Worm (Caenorhabditis elegans) whole organism, mixed stage, embryonic: ENCODE results near the gene cpna-5.
A peak's percentile ranks its signal among the peaks of the same experiment; 100 is the strongest.

Experiments
- M03D4.4 ChIP-seq: sonication (generic microtip); optimal IDR thresholded peaks from 2 replicates; lab custom pipeline; 2017; ENCODE audit warnings: mild to moderate bottlenecking, missing genetic modification characterization, missing compliant biosample characterization
- bed-3 ChIP-seq: fragments of 200-800 bp; sonication (Bioruptor generic); optimal IDR thresholded peaks from 3 replicates; lab custom pipeline; 2018; ENCODE audit warnings: mild to moderate bottlenecking, missing genetic modification characterization, moderate library complexity, missing compliant biosample characterization
- blmp-1 ChIP-seq: fragments of 150-350 bp; optimal IDR thresholded peaks from 2 replicates; lab custom pipeline; 2014; ENCODE audit warnings: missing biosample characterization, missing genetic modification characterization
- ceh-39 ChIP-seq: fragments of 150-350 bp; optimal IDR thresholded peaks from 2 replicates; lab custom pipeline; 2014; ENCODE audit warnings: missing biosample characterization, missing genetic modification characterization
- ceh-43 ChIP-seq: fragments of 200-800 bp; sonication (Bioruptor generic); optimal IDR thresholded peaks from 2 replicates; lab custom pipeline; 2018; ENCODE audit warnings: mild to moderate bottlenecking, missing genetic modification characterization, moderate library complexity, missing compliant biosample characterization
- ceh-83 ChIP-seq: fragments of 200-800 bp; sonication (Bioruptor generic); optimal IDR thresholded peaks from 2 replicates; lab custom pipeline; 2018; ENCODE audit warnings: mild to moderate bottlenecking, missing genetic modification characterization, missing compliant biosample characterization
- ces-1 ChIP-seq: fragments of 150-350 bp; optimal IDR thresholded peaks from 2 replicates; lab custom pipeline; 2014; ENCODE audit warnings: missing biosample characterization, missing genetic modification reagents, missing genetic modification characterization
- cnd-1 ChIP-seq: fragments of 200-800 bp; sonication (Bioruptor generic); optimal IDR thresholded peaks from 2 replicates; lab custom pipeline; 2018; ENCODE audit warnings: mild to moderate bottlenecking, missing genetic modification characterization, missing compliant biosample characterization
- drap-1 ChIP-seq: fragments of 200-800 bp; sonication (Bioruptor generic); optimal IDR thresholded peaks from 3 replicates; lab custom pipeline; 2018; ENCODE audit warnings: mild to moderate bottlenecking, missing genetic modification characterization, missing compliant biosample characterization
- elt-1 ChIP-seq: sonication (generic microtip); optimal IDR thresholded peaks from 2 replicates; lab custom pipeline; 2017; ENCODE audit warnings: missing genetic modification characterization, mild to moderate bottlenecking, missing compliant biosample characterization, antibody characterized with exemption, moderate library complexity, borderline replicate concordance; ENCODE audit not compliant: insufficient read depth
- elt-3 ChIP-seq: fragments of 150-350 bp; optimal IDR thresholded peaks from 2 replicates; lab custom pipeline; 2014; ENCODE audit warnings: missing biosample characterization, missing genetic modification characterization
- flh-1 ChIP-seq: fragments of 200-800 bp; sonication (Bioruptor generic); optimal IDR thresholded peaks from 2 replicates; lab custom pipeline; 2018; ENCODE audit warnings: mild to moderate bottlenecking, missing genetic modification characterization, moderate library complexity, missing compliant biosample characterization
- ham-2 ChIP-seq: fragments of 200-800 bp; sonication (Bioruptor generic); optimal IDR thresholded peaks from 2 replicates; lab custom pipeline; 2018; ENCODE audit warnings: mild to moderate bottlenecking, missing genetic modification characterization, missing compliant biosample characterization
- hlh-1 ChIP-seq: fragments of 150-350 bp; optimal IDR thresholded peaks from 2 replicates; lab custom pipeline; 2014; ENCODE audit warnings: missing biosample characterization, missing genetic modification reagents, missing genetic modification characterization
- lin-13 ChIP-seq: fragments of 150-350 bp; optimal IDR thresholded peaks from 2 replicates; lab custom pipeline; 2014; ENCODE audit warnings: missing biosample characterization, missing genetic modification characterization
- lin-32 ChIP-seq: fragments of 200-800 bp; sonication (Bioruptor generic); optimal IDR thresholded peaks from 2 replicates; lab custom pipeline; 2018; ENCODE audit warnings: mild to moderate bottlenecking, missing genetic modification characterization, missing compliant biosample characterization
- lsy-2 ChIP-seq: fragments of 150-350 bp; optimal IDR thresholded peaks from 2 replicates; lab custom pipeline; 2014; ENCODE audit warnings: missing biosample characterization, missing genetic modification characterization
- mab-5 ChIP-seq: fragments of 150-350 bp; optimal IDR thresholded peaks from 2 replicates; lab custom pipeline; 2014; ENCODE audit warnings: missing biosample characterization, missing genetic modification characterization
- mep-1 ChIP-seq: fragments of 150-350 bp; optimal IDR thresholded peaks from 2 replicates; lab custom pipeline; 2017; ENCODE audit warnings: missing biosample characterization, missing genetic modification reagents, missing genetic modification characterization, inconsistent platforms
- mls-2 ChIP-seq: sonication (generic microtip); optimal IDR thresholded peaks from 2 replicates; lab custom pipeline; 2016; ENCODE audit warnings: mild to moderate bottlenecking, missing genetic modification characterization, moderate library complexity, missing compliant biosample characterization
- nhr-12 ChIP-seq: fragments of 150-350 bp; optimal IDR thresholded peaks from 2 replicates; lab custom pipeline; 2014; ENCODE audit warnings: missing biosample characterization, missing genetic modification characterization
- nhr-2 ChIP-seq: fragments of 150-350 bp; optimal IDR thresholded peaks from 2 replicates; lab custom pipeline; 2014; ENCODE audit warnings: missing biosample characterization, missing genetic modification characterization
- nhr-237 ChIP-seq: fragments of 150-350 bp; optimal IDR thresholded peaks from 2 replicates; lab custom pipeline; 2014; ENCODE audit warnings: missing biosample characterization, missing genetic modification characterization
- nhr-28 ChIP-seq: fragments of 150-350 bp; optimal IDR thresholded peaks from 2 replicates; lab custom pipeline; 2014; ENCODE audit warnings: missing biosample characterization, missing genetic modification characterization
- nhr-76 ChIP-seq: sonication (generic microtip); optimal IDR thresholded peaks from 2 replicates; lab custom pipeline; 2017; ENCODE audit warnings: missing biosample characterization, missing genetic modification characterization
- pha-4 ChIP-seq: fragments of 150-350 bp; optimal IDR thresholded peaks from 2 replicates; lab custom pipeline; 2018; ENCODE audit warnings: missing biosample characterization, missing genetic modification reagents, missing genetic modification characterization
- sem-2 ChIP-seq: fragments of 200-800 bp; sonication (Bioruptor generic); optimal IDR thresholded peaks from 2 replicates; lab custom pipeline; 2018; ENCODE audit warnings: mild to moderate bottlenecking, missing genetic modification characterization, missing compliant biosample characterization
- snpc-4 ChIP-seq: fragments of 150-350 bp; optimal IDR thresholded peaks from 2 replicates; lab custom pipeline; 2014; ENCODE audit warnings: missing biosample characterization, missing genetic modification characterization
- sptf-1 ChIP-seq: sonication (generic microtip); optimal IDR thresholded peaks from 2 replicates; lab custom pipeline; 2017; ENCODE audit warnings: mild to moderate bottlenecking, missing genetic modification characterization, moderate library complexity, missing compliant biosample characterization
- tbx-8 ChIP-seq: fragments of 200-800 bp; sonication (Bioruptor generic); optimal IDR thresholded peaks from 2 replicates; lab custom pipeline; 2018; ENCODE audit warnings: mild to moderate bottlenecking, missing genetic modification characterization, moderate library complexity, missing compliant biosample characterization
- unc-120 ChIP-seq: sonication (generic microtip); optimal IDR thresholded peaks from 2 replicates; lab custom pipeline; 2017; ENCODE audit warnings: missing genetic modification characterization, missing compliant biosample characterization; ENCODE audit not compliant: poor library complexity, severe bottlenecking
- unc-39 ChIP-seq: fragments of 150-350 bp; optimal IDR thresholded peaks from 2 replicates; lab custom pipeline; 2014; ENCODE audit warnings: missing biosample characterization, missing genetic modification characterization
- unc-62 ChIP-seq: fragments of 150-350 bp; optimal IDR thresholded peaks from 2 replicates; lab custom pipeline; 2014; ENCODE audit warnings: missing biosample characterization, missing genetic modification reagents, missing genetic modification characterization
- zip-8 ChIP-seq: fragments of 150-350 bp; optimal IDR thresholded peaks from 2 replicates; lab custom pipeline; 2014; ENCODE audit warnings: missing biosample characterization, missing genetic modification characterization
- ztf-11 ChIP-seq: fragments of 150-350 bp; optimal IDR thresholded peaks from 2 replicates; lab custom pipeline; 2014; ENCODE audit warnings: missing biosample characterization, missing genetic modification characterization

Gene cpna-5

DNA sequence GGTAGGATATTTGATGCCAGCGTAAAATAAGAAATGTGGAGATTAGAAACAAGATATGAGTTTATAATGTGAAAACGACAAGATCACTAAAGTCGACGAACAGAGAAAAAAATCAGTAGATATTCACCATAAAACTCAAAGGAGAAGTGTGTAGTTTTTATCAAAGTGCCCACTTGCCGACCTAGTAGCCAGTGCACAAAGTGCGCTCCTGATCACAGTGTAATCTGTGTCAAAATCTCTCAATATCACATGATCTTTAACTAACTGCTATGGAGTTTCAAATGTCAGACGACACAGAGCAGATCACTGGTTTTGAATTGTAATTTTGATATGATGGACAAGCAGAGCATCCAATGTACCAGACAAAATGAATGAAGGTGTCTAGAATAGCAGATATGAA lies 2.1 kb upstream of the cpna-5 start:
- TF ChIP-seq lin-32 (GFP tag; lab: Kevin White, UChicago) (no peak), hlh-1 (tag; lab: Kevin White, UChicago) (peak; percentile 24), blmp-1 (tag; lab: Kevin White, UChicago) (no peak), unc-120 (tag; lab: Kevin White, UChicago) (peak; percentile 0), unc-62 (peak; percentile 41), lin-13 (tag; lab: Kevin White, UChicago) (no peak)

DNA sequence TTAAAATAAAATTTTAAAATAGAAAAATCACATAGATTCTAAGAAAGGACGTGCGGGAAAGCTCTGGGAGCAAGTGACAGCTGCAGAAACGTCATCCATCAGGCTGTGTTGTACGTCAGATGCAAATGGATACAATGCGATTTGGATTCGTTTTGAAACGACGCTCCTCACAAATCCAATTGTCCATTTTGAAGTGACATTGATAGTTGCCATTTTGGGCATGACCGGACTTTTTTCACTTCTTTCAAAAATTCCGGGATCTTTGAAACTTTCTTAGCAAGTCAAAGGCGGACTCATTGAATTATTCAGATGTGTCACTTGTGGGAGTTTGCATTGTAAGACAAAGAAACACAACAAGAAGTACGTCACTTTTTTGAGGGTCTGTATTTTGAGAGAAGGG lies 648 bp upstream of the cpna-5 start:
- no peak for TF ChIP-seq elt-1 (tag; lab: Kevin White, UChicago)
- peak; percentile 84 for TF ChIP-seq ces-1
- no peak for TF ChIP-seq ceh-39 (tag; lab: Kevin White, UChicago)
- TF ChIP-seq unc-62 = no peak

DNA sequence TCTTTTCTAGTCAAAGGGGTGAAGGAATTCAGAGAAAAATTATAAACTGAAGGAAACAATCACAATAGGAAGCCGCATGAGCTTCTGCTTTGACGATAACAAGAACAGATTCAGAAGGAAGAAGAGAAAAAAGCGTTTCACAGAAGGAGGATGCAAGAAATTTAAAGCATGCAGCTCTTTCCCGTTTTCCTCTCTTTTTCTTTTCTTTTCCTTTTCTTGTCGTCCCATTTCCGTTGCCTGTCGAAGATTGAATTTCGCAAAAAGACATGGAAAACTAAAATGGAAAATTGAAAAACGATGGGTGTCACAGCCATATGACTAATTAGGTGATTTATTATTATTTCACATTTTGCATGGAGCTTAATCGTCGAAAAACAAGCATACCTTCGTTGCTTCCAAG lies 2.3 kb downstream of the cpna-5 start:
- peak; percentile 43 for TF ChIP-seq ces-1
- TF ChIP-seq mls-2 = no peak
- no peak for TF ChIP-seq elt-3 (tag; lab: Kevin White, UChicago)

DNA sequence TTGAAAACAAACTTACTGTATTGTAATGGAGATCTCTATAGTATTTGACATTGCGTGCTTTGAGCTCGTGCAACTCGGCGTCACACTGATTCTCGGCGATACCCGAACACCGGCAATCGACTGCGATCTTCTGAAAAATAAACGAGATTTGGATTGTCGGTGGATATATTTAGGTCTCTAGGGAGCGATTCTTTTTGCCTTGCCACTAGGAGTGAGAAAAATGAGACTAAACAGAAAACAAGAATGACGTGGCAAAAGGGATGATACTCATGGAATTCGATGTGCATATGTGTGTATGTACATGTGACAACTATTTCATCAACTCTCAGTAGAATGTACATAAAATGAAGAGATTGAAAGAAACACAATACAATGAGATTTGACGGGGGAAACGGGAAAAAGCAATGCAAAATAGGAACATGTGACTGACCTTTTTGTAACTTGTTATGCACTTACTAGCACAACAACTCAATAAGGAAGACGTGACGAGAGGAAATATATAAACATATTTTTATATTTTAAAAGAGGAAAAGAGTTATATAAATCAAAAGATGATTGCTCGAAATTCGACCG lies 3.7 kb downstream of the cpna-5 start:
- TF ChIP-seq ham-2 (GFP tag; lab: Kevin White, UChicago) = no peak
- TF ChIP-seq ces-1 = peak; percentile 79
- no peak for TF ChIP-seq sptf-1 (tag; lab: Kevin White, UChicago)
- TF ChIP-seq, all 35 proteins: peak for 1

DNA sequence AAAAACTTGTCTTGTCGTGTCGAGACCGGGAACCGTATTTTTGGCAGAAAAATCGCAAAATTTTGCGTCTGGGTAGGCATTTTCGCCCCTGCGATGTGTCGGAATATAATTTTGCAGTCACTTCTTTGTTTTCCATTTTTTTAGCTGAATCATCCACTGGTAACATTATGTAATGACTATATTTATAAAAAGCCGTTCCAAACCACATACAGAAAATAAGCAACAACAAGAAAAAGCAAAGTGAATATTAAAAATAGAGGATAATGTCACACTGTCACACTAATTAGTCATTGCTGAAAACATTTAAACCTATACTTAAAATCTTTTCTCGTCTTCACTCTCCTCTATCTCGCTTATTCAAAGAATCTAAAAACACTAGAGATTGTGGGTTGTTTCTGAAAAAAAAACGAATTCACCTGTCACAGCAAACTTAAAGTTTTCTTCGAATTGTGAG lies 9.1 kb downstream of the cpna-5 start, which contains the start of gene sre-1:
sre-1 (plus strand) TSS at position 404 of the 454 bp plus-strand sequence.
- TF ChIP-seq zip-8 (tag; lab: Kevin White, UChicago) (no peak), hlh-1 (tag; lab: Kevin White, UChicago) (no peak), unc-39 (tag; lab: Kevin White, UChicago) (no peak), ceh-43 (GFP tag; lab: Kevin White, UChicago) (no peak), mls-2 (no peak), lin-13 (tag; lab: Kevin White, UChicago) (no peak), nhr-12 (tag; lab: Kevin White, UChicago) (no peak), nhr-237 (no peak), bed-3 (GFP tag; lab: Kevin White, UChicago) (no peak), snpc-4 (no peak), ces-1 (no peak), sem-2 (GFP tag; lab: Kevin White, UChicago) (no peak), unc-62 (no peak)

DNA sequence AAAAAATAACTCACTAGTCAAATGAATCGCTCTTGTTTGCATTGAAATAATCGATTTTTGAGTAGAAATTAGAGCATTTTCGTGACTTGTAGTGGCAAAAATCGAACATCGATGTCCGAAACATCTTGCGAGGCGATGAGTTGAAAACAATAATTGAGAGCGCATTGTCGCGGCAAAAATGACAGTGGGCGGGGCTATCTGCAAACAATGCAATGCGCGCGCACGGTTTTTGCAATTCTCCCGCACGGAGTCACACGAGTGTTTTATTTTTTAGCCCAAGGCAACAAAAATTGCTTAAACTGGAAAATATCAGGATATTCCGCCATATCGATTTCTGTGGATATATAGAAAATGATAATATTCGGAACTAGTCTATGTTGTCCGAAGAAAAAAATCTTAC lies 9.9 kb downstream of the cpna-5 start, which contains the start of gene B0495.9:
B0495.9 (minus strand) TSS at position 171 of the 400 bp plus-strand sequence.
- TF ChIP-seq elt-3 (tag; lab: Kevin White, UChicago) (no peak), nhr-12 (tag; lab: Kevin White, UChicago) (peak; percentile 95), snpc-4 (no peak), drap-1 (GFP tag; lab: Kevin White, UChicago) (peak; percentile 91), unc-62 (no peak), nhr-2 (tag; lab: Kevin White, UChicago) (no peak), mls-2 (peak; percentile 96), ceh-83 (peak; percentile 81), zip-8 (tag; lab: Kevin White, UChicago) (no peak), mab-5 (tag; lab: Kevin White, UChicago) (peak; percentile 23), sptf-1 (tag; lab: Kevin White, UChicago) (peak; percentile 96), cnd-1 (peak; percentile 92), unc-120 (tag; lab: Kevin White, UChicago) (peak; percentile 75), ceh-39 (tag; lab: Kevin White, UChicago) (peak; percentile 27), ham-2 (GFP tag; lab: Kevin White, UChicago) (peak; percentile 83), blmp-1 (tag; lab: Kevin White, UChicago) (peak; percentile 69), tbx-8 (peak; percentile 73), mep-1 (tag; lab: Kevin White, UChicago) (peak; percentile 33), nhr-237 (peak; percentile 8), lin-32 (GFP tag; lab: Kevin White, UChicago) (peak; percentile 88), sem-2 (GFP tag; lab: Kevin White, UChicago) (peak; percentile 76), unc-39 (tag; lab: Kevin White, UChicago) (peak; percentile 87), lin-13 (tag; lab: Kevin White, UChicago) (peak; percentile 79), ceh-43 (GFP tag; lab: Kevin White, UChicago) (peak; percentile 90), pha-4 (tag; lab: Kevin White, UChicago) (peak; percentile 45), hlh-1 (tag; lab: Kevin White, UChicago) (peak; percentile 71), nhr-28 (tag; lab: Kevin White, UChicago) (peak; percentile 3), M03D4.4 (tag; lab: Kevin White, UChicago) (peak; percentile 90), ces-1 (peak; percentile 48), lsy-2 (tag; lab: Kevin White, UChicago) (peak; percentile 69), ztf-11 (tag; lab: Kevin White, UChicago) (peak; percentile 94), flh-1 (GFP tag; lab: Kevin White, UChicago) (peak; percentile 77), elt-1 (tag; lab: Kevin White, UChicago) (peak; percentile 73), bed-3 (GFP tag; lab: Kevin White, UChicago) (peak; percentile 79), nhr-76 (tag; lab: Kevin White, UChicago) (peak; percentile 93)
